ENCODE assay signal across 1 fruit fly cellular context in genomic region chr3R:31679830-31680294, dm6.
TF ChIP-seq lines count a peak whose summit lies in the region.

Gene CG11550 (minus strand): TSS chr3R:31679880.

TF ChIP-seq in whole organism, prepupa, 60 proteins besides CTCF, POLR2A, EP300 and RAD21 (continued from another document):
- TF ChIP-seq CG4318 (GFP tag; optimal IDR thresholded peaks at IDR 0.05; lab: Kevin White, UChicago) = no peak
- peak; percentile 78 for TF ChIP-seq CG3919 (GFP tag; optimal IDR thresholded peaks at IDR 0.05; lab: Kevin White, UChicago)
- TF ChIP-seq esn (GFP tag; optimal IDR thresholded peaks at IDR 0.05; lab: Kevin White, UChicago) = peak; percentile 59
- peak; percentile 3 for TF ChIP-seq CG16779 (tag; optimal IDR thresholded peaks at IDR 0.05; lab: Kevin White, UChicago)
- TF ChIP-seq Ets21C (GFP tag; optimal IDR thresholded peaks at IDR 0.05; lab: Kevin White, UChicago) = no peak
- TF ChIP-seq CG8119 (GFP tag; IDR thresholded peaks at IDR 0.05; lab: Robert Waterston, UW) = peak; percentile 80
- TF ChIP-seq Sox15 (GFP tag; optimal IDR thresholded peaks at IDR 0.05; lab: Kevin White, UChicago) = peak; percentile 9
- TF ChIP-seq vri (GFP tag; optimal IDR thresholded peaks at IDR 0.05; lab: Kevin White, UChicago) = peak; percentile 86
- peak; percentile 55 for TF ChIP-seq CG6854 (GFP tag; optimal IDR thresholded peaks at IDR 0.05; lab: Kevin White, UChicago)
- no peak for TF ChIP-seq CG9139 (GFP tag; optimal IDR thresholded peaks at IDR 0.05; lab: Kevin White, UChicago)
- no peak for TF ChIP-seq CG10631 (GFP tag; optimal IDR thresholded peaks at IDR 0.05; lab: Kevin White, UChicago)
- peak; percentile 2 for TF ChIP-seq spab (GFP tag; optimal IDR thresholded peaks at IDR 0.05; lab: Kevin White, UChicago)
- peak; percentile 51 for TF ChIP-seq CG34406 (GFP tag; optimal IDR thresholded peaks at IDR 0.05; lab: Kevin White, UChicago)
- TF ChIP-seq CG6792 (GFP tag; optimal IDR thresholded peaks at IDR 0.05; lab: Kevin White, UChicago) = peak; percentile 69
- peak; percentile 61 for TF ChIP-seq cyc (GFP tag; optimal IDR thresholded peaks at IDR 0.05; lab: Kevin White, UChicago)
- peak; percentile 51 for TF ChIP-seq acj6 (GFP tag; optimal IDR thresholded peaks at IDR 0.05; lab: Kevin White, UChicago)
- peak; percentile 65 for TF ChIP-seq net (GFP tag; optimal IDR thresholded peaks at IDR 0.05; lab: Kevin White, UChicago)
- peak; percentile 61 for TF ChIP-seq topi (GFP tag; optimal IDR thresholded peaks at IDR 0.05; lab: Kevin White, UChicago)
- peak; percentile 49 for TF ChIP-seq Gug (GFP tag; IDR thresholded peaks at IDR 0.05; lab: Robert Waterston, UW)
- TF ChIP-seq Ets96B (tag; optimal IDR thresholded peaks at IDR 0.05; lab: Kevin White, UChicago) = peak; percentile 0
- TF ChIP-seq CG6163 (GFP tag; IDR thresholded peaks at IDR 0.05; lab: Robert Waterston, UW) = peak; percentile 70
- TF ChIP-seq Met (GFP tag; optimal IDR thresholded peaks at IDR 0.05; lab: Kevin White, UChicago) = no peak
- TF ChIP-seq CG1621 (tag; optimal IDR thresholded peaks at IDR 0.05; lab: Kevin White, UChicago) = peak; percentile 42
- TF ChIP-seq Blimp-1 (GFP tag; optimal IDR thresholded peaks at IDR 0.05; lab: Kevin White, UChicago) = peak; percentile 89
- TF ChIP-seq Sox102F (GFP tag; optimal IDR thresholded peaks at IDR 0.05; lab: Kevin White, UChicago) = peak; percentile 75
- peak; percentile 6 for TF ChIP-seq CG3032 (tag; optimal IDR thresholded peaks at IDR 0.05; lab: Kevin White, UChicago)
- TF ChIP-seq CG6276 (GFP tag; optimal IDR thresholded peaks at IDR 0.05; lab: Kevin White, UChicago) = peak; percentile 53
- TF ChIP-seq fd59A (GFP tag; optimal IDR thresholded peaks at IDR 0.05; lab: Kevin White, UChicago) = no peak
- TF ChIP-seq CG6808 (GFP tag; optimal IDR thresholded peaks at IDR 0.05; lab: Kevin White, UChicago) = peak; percentile 29
- peak; percentile 94 for TF ChIP-seq svp (GFP tag; lab: Kevin White, UChicago)
- TF ChIP-seq lz (GFP tag; optimal IDR thresholded peaks at IDR 0.05; lab: Kevin White, UChicago) = peak; percentile 66
